Worm (Caenorhabditis elegans) whole organism, L1 larva: ENCODE data around the gene pole-2.

Experiments used
- C34B4.2 ChIP-seq: sonication (generic microtip); optimal IDR thresholded peaks from 2 replicates; lab custom pipeline; 2017; ENCODE audit warnings: mild to moderate bottlenecking, missing genetic modification characterization, missing compliant biosample characterization
- Y116A8C.19 ChIP-seq: sonication (generic microtip); optimal IDR thresholded peaks from 2 replicates; lab custom pipeline; 2016; ENCODE audit warnings: missing compliant biosample characterization, missing genetic modification characterization, borderline replicate concordance
- ama-1 ChIP-seq: fragments of 150-350 bp; optimal IDR thresholded peaks from 2 replicates; lab custom pipeline; 2014
- blmp-1 ChIP-seq: fragments of 150-350 bp; optimal IDR thresholded peaks from 2 replicates; lab custom pipeline; 2014; ENCODE audit warnings: missing biosample characterization, missing genetic modification characterization
- ceh-8 ChIP-seq: fragments of 200-800 bp; sonication (Bioruptor generic); optimal IDR thresholded peaks from 2 replicates; lab custom pipeline; 2018; ENCODE audit warnings: mild to moderate bottlenecking, missing genetic modification characterization, moderate library complexity, missing compliant biosample characterization
- ceh-88 ChIP-seq: fragments of 200-800 bp; sonication (Bioruptor generic); IDR thresholded peaks from 2 replicates; pipeline ENCODE4 v1.3.6; 2022; ENCODE audit warnings: missing genetic modification characterization, missing compliant biosample characterization
- efl-1 ChIP-seq, 4 experiments: fragments of 150-350 bp; optimal IDR thresholded peaks in 3 of 4; peaks in 1 of 4; 1 replicate in 1 of 4; 2 replicates in 3 of 4; lab custom pipeline; 2014; ENCODE audit warnings: missing biosample characterization in 2 of 4, missing genetic modification characterization in 2 of 4, missing genetic modification reagents in 2 of 4
- efl-3 ChIP-seq: fragments of 200-800 bp; sonication (Bioruptor generic); optimal IDR thresholded peaks from 2 replicates; lab custom pipeline; 2018; ENCODE audit warnings: mild to moderate bottlenecking, missing genetic modification characterization, missing compliant biosample characterization
- fkh-4 ChIP-seq: sonication (generic microtip); optimal IDR thresholded peaks from 2 replicates; lab custom pipeline; 2016; ENCODE audit warnings: missing compliant biosample characterization, missing genetic modification characterization, borderline replicate concordance
- hpl-2 ChIP-seq: fragments of 150-350 bp; optimal IDR thresholded peaks from 2 replicates; lab custom pipeline; 2014; ENCODE audit warnings: missing biosample characterization, missing genetic modification reagents, missing genetic modification characterization
- nhr-12 ChIP-seq: sonication (generic microtip); optimal IDR thresholded peaks from 2 replicates; lab custom pipeline; 2017; ENCODE audit warnings: missing biosample characterization, missing genetic modification characterization
- nhr-47 ChIP-seq: sonication (generic microtip); optimal IDR thresholded peaks from 2 replicates; lab custom pipeline; 2016; ENCODE audit warnings: mild to moderate bottlenecking, missing genetic modification characterization, moderate library complexity, missing compliant biosample characterization
- nhr-85 ChIP-seq: sonication (generic microtip); peaks from one replicate; lab custom pipeline; 2016; ENCODE audit warnings: missing genetic modification characterization, inconsistent platforms, missing compliant biosample characterization
- unc-30 ChIP-seq: sonication (generic microtip); optimal IDR thresholded peaks from 2 replicates; lab custom pipeline; 2017; ENCODE audit warnings: missing biosample characterization, missing genetic modification characterization
- unc-98 ChIP-seq: fragments of 200-800 bp; sonication (Bioruptor generic); IDR thresholded peaks from 2 replicates; pipeline ENCODE4 v1.3.6; 2022; ENCODE audit warnings: missing genetic modification characterization, missing compliant biosample characterization
- zag-1 ChIP-seq: fragments of 150-350 bp; optimal IDR thresholded peaks from 2 replicates; lab custom pipeline; 2014; ENCODE audit warnings: missing biosample characterization, missing genetic modification characterization
- ztf-11 ChIP-seq, 2 experiments: sonication (generic microtip); optimal IDR thresholded peaks; 2 replicates each; lab custom pipeline; 2016 to 2017; ENCODE audit warnings: missing genetic modification characterization in 2 of 2, missing biosample characterization in 1 of 2, missing compliant biosample characterization in 1 of 2

Gene pole-2

DNA sequence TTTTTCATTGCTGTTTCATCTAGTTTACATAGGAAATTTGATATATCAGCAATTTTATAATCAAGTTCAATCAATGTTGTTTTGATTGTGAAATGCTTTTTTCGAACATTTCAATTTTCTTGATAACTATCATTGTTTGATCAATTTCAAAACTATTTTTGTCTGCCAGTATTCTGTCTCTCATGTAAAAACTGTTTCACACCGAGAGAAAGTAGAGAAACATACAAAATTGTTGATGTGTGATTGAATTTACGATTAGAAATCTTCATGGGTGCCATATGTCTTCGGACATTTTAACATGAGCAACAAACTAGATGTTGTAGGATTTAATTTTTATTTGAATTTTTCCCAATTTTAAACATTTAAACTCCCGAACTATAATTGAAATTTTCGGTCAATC lies 35.7 kb downstream of the pole-2 start, which contains the start of gene C49C8.2 (continued):
- TF ChIP-seq blmp-1 (tag; lab: Kevin White, UChicago), result peak; percentile 19
- TF ChIP-seq Y116A8C.19, result no peak
- TF ChIP-seq ceh-88 (GFP tag; lab: Robert Waterston, UW), result no peak
- TF ChIP-seq efl-3 (GFP tag; lab: Kevin White, UChicago), result no peak
- TF ChIP-seq ztf-11 (tag; optimal IDR thresholded peaks at IDR 0.05; lab: Kevin White, UChicago), result no peak

DNA sequence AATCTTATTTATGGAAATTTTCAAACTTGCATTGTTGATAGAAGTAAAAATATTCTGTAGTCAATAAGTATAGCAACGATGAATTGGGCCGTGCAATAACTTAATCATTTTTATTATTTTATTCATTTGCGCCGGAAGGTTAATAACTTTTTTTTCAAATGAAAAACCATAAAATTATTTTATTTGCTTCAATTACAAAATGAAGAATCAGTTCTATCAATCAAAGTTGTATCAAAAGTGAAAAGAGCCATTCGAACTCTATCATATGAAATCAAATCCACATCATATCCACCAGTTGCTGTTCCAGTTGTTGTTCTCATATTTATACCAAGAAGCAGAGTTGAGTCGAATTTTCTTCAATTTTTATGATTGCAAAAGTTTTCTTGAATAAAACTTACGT lies 37.9 kb downstream of the pole-2 start, which contains the start of gene cyp-33E1:
Gene cyp-33E1 (minus strand): TSS at position 101 of the 400 bp plus-strand sequence.
- TF ChIP-seq nhr-47 (tag; lab: Kevin White, UChicago) (no peak), ceh-8 (GFP tag; lab: Kevin White, UChicago) (no peak), unc-30 (tag; lab: Kevin White, UChicago) (no peak), efl-1 (optimal IDR thresholded peaks at IDR 0.05; lab: Kevin White, UChicago) (no peak), efl-1 (GFP tag; optimal IDR thresholded peaks at IDR 0.05 in 1 of 2; lab: Kevin White, UChicago) (peak in 1 of 2 experiments; percentile 48), C34B4.2 (no peak)

DNA sequence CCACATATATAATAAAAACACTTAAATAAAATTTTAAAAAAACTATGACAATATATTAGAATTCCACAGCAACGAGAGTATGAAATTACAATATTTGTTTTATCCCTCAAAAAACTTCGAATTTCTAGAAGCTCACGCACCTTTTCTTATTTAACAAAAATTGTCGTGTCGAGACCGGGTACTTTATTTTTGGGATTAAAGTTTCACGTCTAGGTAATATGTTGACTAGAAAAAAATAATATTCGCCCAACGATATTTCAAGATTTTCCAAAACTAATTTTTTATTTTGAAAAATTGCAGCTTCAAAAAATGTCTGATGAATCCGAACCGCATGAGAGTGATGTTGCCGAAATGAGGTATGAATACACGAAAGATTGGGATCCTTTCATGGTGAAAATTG lies 42.0 kb downstream of the pole-2 start, which contains the start of gene C49C8.3:
Gene C49C8.3 (plus strand): TSS at position 301 of the 400 bp plus-strand sequence.
- TF ChIP-seq fkh-4 (tag; lab: Kevin White, UChicago) (no peak), nhr-85 (tag; lab: Kevin White, UChicago) (no peak), nhr-12 (tag; lab: Kevin White, UChicago) (no peak), hpl-2 (no peak), unc-98 (GFP tag; lab: Robert Waterston, UW) (no peak), ama-1 (no peak)
- TF ChIP-seq, all 84 proteins: peak for 0

DNA sequence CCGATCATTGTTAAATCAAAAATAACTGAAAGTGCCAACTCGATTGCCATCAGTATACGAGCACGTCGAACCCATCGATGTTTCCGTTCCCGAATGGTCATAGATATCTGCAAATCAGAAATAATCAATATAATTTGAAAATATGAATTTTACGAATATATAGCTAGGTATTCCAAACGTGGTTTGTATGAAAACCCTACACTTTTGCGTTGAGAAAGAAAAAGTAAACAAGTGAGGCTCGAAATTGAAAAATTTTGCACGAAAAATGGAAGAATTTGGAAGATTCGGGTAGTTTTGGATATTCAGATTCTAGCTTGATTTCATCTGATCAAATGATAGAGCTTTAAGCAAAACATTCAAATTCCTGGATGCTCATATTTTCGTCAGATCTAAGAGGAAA lies 47.6 kb downstream of the pole-2 start, which contains the start of gene F42A9.9:
Gene F42A9.9 (minus strand): TSS at position 101 of the 400 bp plus-strand sequence.
- TF ChIP-seq zag-1 (tag; lab: Kevin White, UChicago), result no peak
- TF ChIP-seq, all 84 proteins: peak for 0
